Worm (Caenorhabditis elegans): ENCODE measurements around the gene lgc-43.

- no peak for TF ChIP-seq tbx-11 (GFP tag; IDR thresholded peaks at IDR 0.05)
- no peak for TF ChIP-seq hmbx-1 (tag; optimal IDR thresholded peaks at IDR 0.05)
- TF ChIP-seq pes-1 (GFP tag; IDR thresholded peaks at IDR 0.05) = no peak
- no peak for TF ChIP-seq ceh-36 (tag; optimal IDR thresholded peaks at IDR 0.05)
- no peak for TF ChIP-seq hmg-4 (GFP tag; optimal IDR thresholded peaks at IDR 0.05)
- TF ChIP-seq hnd-1 (tag; optimal IDR thresholded peaks at IDR 0.05) = no peak
- TF ChIP-seq tbx-37 (GFP tag; conservative IDR thresholded peaks at IDR 0.05) = no peak
- no peak for TF ChIP-seq B0310.2 (tag; optimal IDR thresholded peaks at IDR 0.05)
- TF ChIP-seq F13C5.2 (tag; optimal IDR thresholded peaks at IDR 0.05) = no peak
- TF ChIP-seq ama-1 (optimal IDR thresholded peaks at IDR 0.05) = no peak
- no peak for TF ChIP-seq flt-1 (GFP tag; IDR thresholded peaks at IDR 0.05)
- no peak for TF ChIP-seq tra-4 (tag; optimal IDR thresholded peaks at IDR 0.05)
- no peak for TF ChIP-seq aly-1 (tag; optimal IDR thresholded peaks at IDR 0.05)
- TF ChIP-seq ceh-13 (GFP tag; optimal IDR thresholded peaks at IDR 0.05) = no peak
Observed at ce11 chrIV:10577600-10577999, 867 bp upstream of the lgc-43 start.

Measured in whole organism, early embryonic.